Fruit fly (Drosophila melanogaster) whole organism, embryonic: ENCODE results near the gene Pur-alpha.

Experiments
- Ada2b ChIP-seq: fragments of 200-800 bp; sonication (Bioruptor generic); IDR thresholded peaks from 2 replicates; pipeline ENCODE4 v1.3.6; 2022; ENCODE audit warnings: missing biosample characterization, missing genetic modification characterization
- Atf3 ChIP-seq: fragments of 200-800 bp; sonication (Bioruptor generic); optimal IDR thresholded peaks from 3 replicates; lab custom pipeline; 2016; ENCODE audit warnings: missing biosample characterization, missing genetic modification characterization
- BEAF-32 ChIP-seq: fragments of 200-800 bp; sonication (Bioruptor generic); optimal IDR thresholded peaks from 3 replicates; lab custom pipeline; 2017; ENCODE audit warnings: missing biosample characterization, missing genetic modification characterization, mild to moderate bottlenecking, moderate library complexity, missing genetic modification reagents
- CG1024 ChIP-seq: fragments of 200-800 bp; sonication (Bioruptor generic); IDR thresholded peaks from 2 replicates; pipeline ENCODE4 v1.3.6; 2022; ENCODE audit warnings: missing biosample characterization, missing genetic modification characterization
- CG10267 ChIP-seq: fragments of 200-800 bp; sonication (Bioruptor generic); optimal IDR thresholded peaks from 2 replicates; lab custom pipeline; 2018; ENCODE audit warnings: missing biosample characterization, mild to moderate bottlenecking, missing genetic modification characterization, moderate library complexity
- CG11504 ChIP-seq: fragments of 200-800 bp; sonication (Bioruptor generic); optimal IDR thresholded peaks from 3 replicates; lab custom pipeline; 2019; ENCODE audit warnings: missing biosample characterization, mild to moderate bottlenecking, missing genetic modification characterization, moderate library complexity
- CG12236 ChIP-seq: fragments of 200-800 bp; sonication (Bioruptor generic); optimal IDR thresholded peaks from 2 replicates; lab custom pipeline; 2016; ENCODE audit warnings: missing biosample characterization, missing genetic modification characterization
- CG12391 ChIP-seq: fragments of 200-800 bp; sonication (Bioruptor generic); optimal IDR thresholded peaks from 3 replicates; lab custom pipeline; 2018; ENCODE audit warnings: missing biosample characterization, mild to moderate bottlenecking, missing genetic modification characterization, moderate library complexity
- CG12659 ChIP-seq: fragments of 200-800 bp; sonication (Bioruptor generic); optimal IDR thresholded peaks from 3 replicates; lab custom pipeline; 2017; ENCODE audit warnings: mild to moderate bottlenecking, missing biosample characterization, missing genetic modification reagents, missing genetic modification characterization
- CG12942 ChIP-seq: fragments of 200-800 bp; sonication (Bioruptor generic); optimal IDR thresholded peaks from 3 replicates; lab custom pipeline; 2016; ENCODE audit warnings: missing biosample characterization, missing genetic modification characterization
- CG14441 ChIP-seq: fragments of 200-800 bp; sonication (Bioruptor generic); IDR thresholded peaks from 2 replicates; pipeline ENCODE4 v1.3.6; 2022; ENCODE audit warnings: missing biosample characterization, missing genetic modification characterization
- CG15696 ChIP-seq: fragments of 200-800 bp; sonication (Bioruptor generic); optimal IDR thresholded peaks from 2 replicates; lab custom pipeline; 2019; ENCODE audit warnings: missing biosample characterization, mild to moderate bottlenecking, missing genetic modification characterization, moderate library complexity
- CG1603 ChIP-seq: fragments of 200-800 bp; sonication (Bioruptor generic); optimal IDR thresholded peaks from 2 replicates; lab custom pipeline; 2019; ENCODE audit warnings: missing biosample characterization, mild to moderate bottlenecking, missing genetic modification characterization, moderate library complexity
- CG2199 ChIP-seq: fragments of 200-800 bp; sonication (Bioruptor generic); IDR thresholded peaks from 3 replicates; pipeline ENCODE4 v1.3.6; 2022; ENCODE audit warnings: missing biosample characterization, missing genetic modification characterization
- CG30020 ChIP-seq: fragments of 200-800 bp; optimal IDR thresholded peaks from 2 replicates; lab custom pipeline; 2019; ENCODE audit warnings: missing biosample characterization, mild to moderate bottlenecking, missing genetic modification characterization, moderate library complexity
- CG7839 ChIP-seq: fragments of 200-800 bp; sonication (Bioruptor generic); optimal IDR thresholded peaks from 3 replicates; lab custom pipeline; 2018; ENCODE audit warnings: missing biosample characterization, mild to moderate bottlenecking, missing genetic modification characterization, moderate library complexity
- CG9437 ChIP-seq: fragments of 200-800 bp; sonication (Bioruptor generic); optimal IDR thresholded peaks from 2 replicates; lab custom pipeline; 2018; ENCODE audit warnings: missing biosample characterization, mild to moderate bottlenecking, missing genetic modification characterization
- D ChIP-seq, 2 experiments: fragments of 200-800 bp in 1 of 2; fragments of >200 bp in 1 of 2; sonication (Bioruptor generic) in 1 of 2; optimal IDR thresholded peaks; 2 replicates in 1 of 2; 3 replicates in 1 of 2; lab custom pipeline; 2017; ENCODE audit warnings: mild to moderate bottlenecking in 1 of 2, missing biosample characterization in 1 of 2, missing genetic modification characterization in 1 of 2, missing genetic modification reagents in 1 of 2
- Max ChIP-seq: fragments of 200-800 bp; sonication (Bioruptor generic); optimal IDR thresholded peaks from 2 replicates; lab custom pipeline; 2016; ENCODE audit warnings: missing biosample characterization, mild to moderate bottlenecking, missing genetic modification characterization
- Pdp1 ChIP-seq, 2 experiments: fragments of 200-800 bp; sonication (Bioruptor generic); optimal IDR thresholded peaks; 3 replicates each; lab custom pipeline; 2016; ENCODE audit warnings: missing biosample characterization in 2 of 2, missing genetic modification characterization in 2 of 2, mild to moderate bottlenecking in 1 of 2, moderate library complexity in 1 of 2
- Ssrp ChIP-seq: fragments of 200-800 bp; sonication (Bioruptor generic); optimal IDR thresholded peaks from 2 replicates; lab custom pipeline; 2018; ENCODE audit warnings: missing biosample characterization, mild to moderate bottlenecking, missing genetic modification characterization, moderate library complexity
- Trl ChIP-seq, 3 experiments: fragments of >200 bp in 2 of 3; fragments of 200-800 bp in 1 of 3; sonication (Bioruptor generic) in 1 of 3; optimal IDR thresholded peaks; 2 replicates in 1 of 3; 3 replicates in 2 of 3; lab custom pipeline; 2016 to 2017; ENCODE audit warnings: missing biosample characterization in 1 of 3, missing genetic modification characterization in 1 of 3
- YL-1 ChIP-seq: fragments of 200-800 bp; sonication (Bioruptor generic); optimal IDR thresholded peaks from 3 replicates; lab custom pipeline; 2017; ENCODE audit warnings: missing biosample characterization, mild to moderate bottlenecking, missing genetic modification characterization
- aop ChIP-seq: fragments of 200-800 bp; sonication (Bioruptor generic); IDR thresholded peaks from 2 replicates; pipeline ENCODE4 v1.3.6; 2022; ENCODE audit warnings: missing biosample characterization, missing genetic modification characterization
- ato ChIP-seq: fragments of 200-800 bp; sonication (Bioruptor generic); IDR thresholded peaks from 2 replicates; pipeline ENCODE4 v1.3.6; 2022; ENCODE audit warnings: missing biosample characterization, missing genetic modification characterization; ENCODE audit not compliant: partially characterized antibody
- caup ChIP-seq: fragments of 200-800 bp; sonication (Bioruptor generic); optimal IDR thresholded peaks from 3 replicates; lab custom pipeline; 2017; ENCODE audit warnings: missing biosample characterization, mild to moderate bottlenecking, missing genetic modification characterization, moderate library complexity; ENCODE audit not compliant: severe bottlenecking
- cg ChIP-seq: fragments of 200-800 bp; sonication (Bioruptor generic); optimal IDR thresholded peaks from 3 replicates; lab custom pipeline; 2019; ENCODE audit warnings: missing biosample characterization, mild to moderate bottlenecking, missing genetic modification characterization, moderate library complexity
- da ChIP-seq: fragments of 200-800 bp; sonication (Bioruptor generic); optimal IDR thresholded peaks from 2 replicates; lab custom pipeline; 2016; ENCODE audit warnings: missing biosample characterization, missing genetic modification characterization
- danr ChIP-seq: fragments of 200-800 bp; sonication (Bioruptor generic); IDR thresholded peaks from 2 replicates; pipeline ENCODE4 v1.3.6; 2022; ENCODE audit warnings: missing biosample characterization, missing genetic modification characterization
- emc ChIP-seq: fragments of 200-800 bp; sonication (Bioruptor generic); optimal IDR thresholded peaks from 2 replicates; lab custom pipeline; 2016; ENCODE audit warnings: missing biosample characterization, missing genetic modification characterization
- en ChIP-seq: fragments of 200-800 bp; sonication (Bioruptor generic); optimal IDR thresholded peaks from 2 replicates; lab custom pipeline; 2016; ENCODE audit warnings: missing biosample characterization, missing genetic modification characterization
- grn ChIP-seq: fragments of 200-800 bp; sonication (Bioruptor generic); optimal IDR thresholded peaks from 3 replicates; lab custom pipeline; 2017; ENCODE audit warnings: missing biosample characterization, missing genetic modification characterization
- hth ChIP-seq: fragments of >200 bp; optimal IDR thresholded peaks from 2 replicates; lab custom pipeline; 2017; ENCODE audit warnings: inconsistent platforms
- phol ChIP-seq: fragments of 200-800 bp; sonication (Bioruptor generic); optimal IDR thresholded peaks from 3 replicates; lab custom pipeline; 2018; ENCODE audit warnings: missing biosample characterization, mild to moderate bottlenecking, missing genetic modification characterization, moderate library complexity
- sens ChIP-seq: fragments of 200-800 bp; sonication (Bioruptor generic); peaks from one replicate; lab custom pipeline; 2016; ENCODE audit warnings: missing biosample characterization, missing genetic modification characterization
- so ChIP-seq: fragments of 200-800 bp; sonication (Bioruptor generic); IDR thresholded peaks from 3 replicates; pipeline ENCODE4 v1.3.6; 2022; ENCODE audit warnings: missing biosample characterization, missing genetic modification characterization
- sqz ChIP-seq: fragments of 200-800 bp; sonication (Bioruptor generic); optimal IDR thresholded peaks from 3 replicates; lab custom pipeline; 2018; ENCODE audit warnings: missing biosample characterization, mild to moderate bottlenecking, missing genetic modification characterization
- trh ChIP-seq: fragments of 200-800 bp; sonication (Bioruptor generic); optimal IDR thresholded peaks from 2 replicates; lab custom pipeline; 2016; ENCODE audit warnings: missing biosample characterization, missing genetic modification characterization
- tup ChIP-seq: fragments of 200-800 bp; sonication (Bioruptor generic); optimal IDR thresholded peaks from 2 replicates; lab custom pipeline; 2016; ENCODE audit warnings: missing biosample characterization, mild to moderate bottlenecking, missing genetic modification characterization, moderate library complexity

Gene Pur-alpha

dm6 chr4:571504-572268 is 13.9 kb downstream of the Pur-alpha start, which contains the start of the genes ND-49 and Ephrin (continued):
- no peak for TF ChIP-seq CG14441
- no peak for TF ChIP-seq Max (GFP tag; lab: Kevin White, UChicago)
- peak; percentile 70 for TF ChIP-seq YL-1
- no peak for TF ChIP-seq ato (GFP tag; lab: Robert Waterston, UW)
- TF ChIP-seq cg (GFP tag; lab: Kevin White, UChicago) = peak; percentile 76
- TF ChIP-seq CG1024 = peak; percentile 91; the same call in 1 of the 2 replicates
- TF ChIP-seq hth = no peak
- TF ChIP-seq D (optimal IDR thresholded peaks at IDR 0.05; lab: Kevin White, UChicago) = no peak
- no peak for TF ChIP-seq D (GFP tag; optimal IDR thresholded peaks at IDR 0.05; lab: Kevin White, UChicago)
- no peak for TF ChIP-seq danr
- TF ChIP-seq sqz (GFP tag; lab: Kevin White, UChicago) = peak; percentile 75
- TF ChIP-seq CG12942 (GFP tag; lab: Kevin White, UChicago) = no peak
- TF ChIP-seq grn = no peak
- TF ChIP-seq CG10267 = peak; percentile 6
- TF ChIP-seq tup (GFP tag; lab: Kevin White, UChicago) = no peak
- no peak for TF ChIP-seq CG7839 (tag; lab: Kevin White, UChicago)
- peak in 1 of 2 experiments; percentile 95 for TF ChIP-seq Pdp1 (GFP tag; optimal IDR thresholded peaks at IDR 0.05; lab: Kevin White, UChicago)
- TF ChIP-seq Atf3 (GFP tag; lab: Kevin White, UChicago) = no peak
- TF ChIP-seq phol (tag; lab: Kevin White, UChicago) = no peak
- no peak for TF ChIP-seq Ada2b (GFP tag; lab: Robert Waterston, UW)
- no peak for TF ChIP-seq CG12391 (tag; lab: Kevin White, UChicago)
- peak; percentile 75 for TF ChIP-seq sens
- no peak for TF ChIP-seq aop (GFP tag; lab: Robert Waterston, UW)
- no peak for TF ChIP-seq Ssrp (tag; lab: Kevin White, UChicago)
- no peak for TF ChIP-seq trh (GFP tag; lab: Kevin White, UChicago)
- peak; percentile 58 for TF ChIP-seq BEAF-32 (GFP tag; lab: Kevin White, UChicago)
- no peak for TF ChIP-seq CG11504 (tag; lab: Kevin White, UChicago)
- no peak for TF ChIP-seq CG12236 (GFP tag; lab: Kevin White, UChicago)
- no peak for TF ChIP-seq so (GFP tag; lab: Robert Waterston, UW)
- TF ChIP-seq CG2199 = no peak; the same call in 2 of the 3 replicates
- TF ChIP-seq Trl (optimal IDR thresholded peaks at IDR 0.05; lab: Kevin White, UChicago) = no peak
- no peak for TF ChIP-seq Trl (GFP tag; optimal IDR thresholded peaks at IDR 0.05; lab: Kevin White, UChicago)
- TF ChIP-seq CG15696 (tag; lab: Kevin White, UChicago) = no peak
- TF ChIP-seq en = no peak
- TF ChIP-seq emc (GFP tag; lab: Kevin White, UChicago) = no peak
- no peak for TF ChIP-seq da (GFP tag; lab: Kevin White, UChicago)
- TF ChIP-seq caup (GFP tag; lab: Kevin White, UChicago) = no peak
- peak; percentile 95 for TF ChIP-seq CG30020
- TF ChIP-seq CG1603 (tag; lab: Kevin White, UChicago) = no peak
- TF ChIP-seq CG12659 (GFP tag; lab: Kevin White, UChicago) = peak; percentile 55
- TF ChIP-seq CG9437 (GFP tag; lab: Kevin White, UChicago) = no peak
- TF ChIP-seq, all 482 proteins: peak for 18
